Fruit fly (Drosophila melanogaster): ENCODE data around the gene Pcyt2.

The Pcyt2 gene

DNA sequence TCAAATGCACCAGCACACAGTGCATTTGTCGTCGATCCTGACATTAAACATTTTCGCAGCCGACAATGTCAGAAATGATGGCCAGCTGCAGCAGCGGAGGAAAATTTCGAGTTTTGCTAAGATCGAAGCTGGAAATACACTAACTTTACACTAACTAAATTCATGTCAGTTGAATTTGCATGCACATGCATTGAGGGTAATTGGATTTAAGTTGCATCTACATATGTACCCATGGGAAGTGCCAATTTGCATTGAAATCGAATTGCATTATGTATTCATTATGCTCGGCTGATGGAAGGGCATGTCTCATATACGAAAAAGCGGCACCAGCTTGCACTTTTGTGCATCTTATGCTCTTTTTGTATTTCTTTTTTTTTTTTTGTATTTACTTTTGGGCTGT, 31.5 kb downstream of the Pcyt2 start (continued):
- TF ChIP-seq CG34422 (GFP tag; IDR thresholded peaks at IDR 0.05) (no peak), CG7745 (tag; optimal IDR thresholded peaks at IDR 0.05) (no peak), Oli (tag; optimal IDR thresholded peaks at IDR 0.05) (no peak), D19B (GFP tag; optimal IDR thresholded peaks at IDR 0.05) (no peak), repo (GFP tag; optimal IDR thresholded peaks at IDR 0.05) (no peak), Atf-2 (GFP tag; optimal IDR thresholded peaks at IDR 0.05) (no peak), CG1529 (GFP tag; optimal IDR thresholded peaks at IDR 0.05) (no peak), exex (tag; optimal IDR thresholded peaks at IDR 0.05) (no peak), mam (GFP tag; optimal IDR thresholded peaks at IDR 0.05) (no peak), CG31365 (tag; optimal IDR thresholded peaks at IDR 0.05) (no peak), hth (optimal IDR thresholded peaks at IDR 0.05) (no peak), CrebB (tag; optimal IDR thresholded peaks at IDR 0.05) (no peak), ERR (GFP tag; optimal IDR thresholded peaks at IDR 0.05) (no peak), Hr51 (GFP tag; optimal IDR thresholded peaks at IDR 0.05) (no peak), trh (GFP tag; optimal IDR thresholded peaks at IDR 0.05) (no peak), CG6175 (GFP tag; IDR thresholded peaks at IDR 0.05) (no peak), Max (GFP tag; optimal IDR thresholded peaks at IDR 0.05) (no peak), CG9817 (tag; optimal IDR thresholded peaks at IDR 0.05) (no peak), dpn (GFP tag; optimal IDR thresholded peaks at IDR 0.05) (no peak), fru (optimal IDR thresholded peaks at IDR 0.05) (no peak), CG17359 (tag; optimal IDR thresholded peaks at IDR 0.05) (peak; percentile 56), ranshi (GFP tag; IDR thresholded peaks at IDR 0.05) (no peak), CG10565 (GFP tag; optimal IDR thresholded peaks at IDR 0.05) (no peak), CG10462 (GFP tag; optimal IDR thresholded peaks at IDR 0.05) (no peak), onecut (GFP tag; IDR thresholded peaks at IDR 0.05) (no peak), Lhr (GFP tag; optimal IDR thresholded peaks at IDR 0.05) (no peak), fu2 (GFP tag; optimal IDR thresholded peaks at IDR 0.05) (no peak), CG7357 (GFP tag; IDR thresholded peaks at IDR 0.05) (peak; percentile 38; the same call in 1 of the 3 replicates), sug (tag; optimal IDR thresholded peaks at IDR 0.05) (no peak), pzg (GFP tag; optimal IDR thresholded peaks at IDR 0.05) (no peak), Taf1 (GFP tag; IDR thresholded peaks at IDR 0.05) (no peak), CG4820 (GFP tag; optimal IDR thresholded peaks at IDR 0.05) (peak; percentile 18), jing (GFP tag; optimal IDR thresholded peaks at IDR 0.05) (no peak), Sox102F (GFP tag; optimal IDR thresholded peaks at IDR 0.05) (peak; percentile 28), cas (GFP tag; IDR thresholded peaks at IDR 0.05) (no peak), Bteb2 (GFP tag; optimal IDR thresholded peaks at IDR 0.05) (no peak), Optix (GFP tag; IDR thresholded peaks at IDR 0.05) (0 out of 3 replicates have a peak, but pooled peaks have one; percentile 29), CG3838 (GFP tag; optimal IDR thresholded peaks at IDR 0.05) (no peak), CG1024 (GFP tag; IDR thresholded peaks at IDR 0.05) (no peak; the same call in 1 of the 2 replicates), Hsf (GFP tag; optimal IDR thresholded peaks at IDR 0.05) (no peak), ems (GFP tag; optimal IDR thresholded peaks at IDR 0.05) (no peak), mld (GFP tag; IDR thresholded peaks at IDR 0.05; ENCODE audit: partially characterized antibody) (no peak), CG17912 (GFP tag; optimal IDR thresholded peaks at IDR 0.05) (no peak), CG3847 (GFP tag; IDR thresholded peaks at IDR 0.05) (no peak), CG43689 (GFP tag; IDR thresholded peaks at IDR 0.05) (no peak), CG18764 (GFP tag; optimal IDR thresholded peaks at IDR 0.05) (no peak), CG3065 (GFP tag; optimal IDR thresholded peaks at IDR 0.05) (no peak), CG9876 (GFP tag; optimal IDR thresholded peaks at IDR 0.05) (no peak), abd-A (tag; optimal IDR thresholded peaks at IDR 0.05) (no peak), CG11085 (GFP tag; IDR thresholded peaks at IDR 0.05) (no peak), bigmax (GFP tag; optimal IDR thresholded peaks at IDR 0.05) (no peak), Adf1 (GFP tag; IDR thresholded peaks at IDR 0.05) (no peak), CG17612 (GFP tag; IDR thresholded peaks at IDR 0.05) (no peak)

Data from whole organism, embryonic.